Fruit fly (Drosophila melanogaster) whole organism, pupa: ENCODE results near the gene CG2211.

ENCODE experiments used
- CG10348 ChIP-seq: fragments of 200-800 bp; sonication (Bioruptor generic); IDR thresholded peaks from 2 replicates; pipeline ENCODE4 v1.3.6; 2022; ENCODE audit warnings: missing biosample characterization, missing genetic modification characterization
- CG12605 ChIP-seq: fragments of 200-800 bp; sonication (Bioruptor generic); IDR thresholded peaks from 2 replicates; pipeline ENCODE4 v1.3.6; 2022; ENCODE audit warnings: missing biosample characterization, missing genetic modification characterization
- CG13204 ChIP-seq: fragments of 200-800 bp; sonication (Bioruptor generic); optimal IDR thresholded peaks from 2 replicates; lab custom pipeline; 2018; ENCODE audit warnings: missing biosample characterization, mild to moderate bottlenecking, missing genetic modification characterization, moderate library complexity
- CG14655 ChIP-seq: fragments of 200-800 bp; sonication (Bioruptor generic); optimal IDR thresholded peaks from 3 replicates; lab custom pipeline; 2017; ENCODE audit warnings: mild to moderate bottlenecking, missing biosample characterization, missing genetic modification reagents, missing genetic modification characterization
- CG15710 ChIP-seq: fragments of 200-800 bp; sonication (Bioruptor generic); optimal IDR thresholded peaks from 2 replicates; lab custom pipeline; 2018; ENCODE audit warnings: missing biosample characterization, mild to moderate bottlenecking, missing genetic modification characterization, moderate library complexity
- CG17806 ChIP-seq: fragments of 200-800 bp; sonication (Bioruptor generic); optimal IDR thresholded peaks from 2 replicates; lab custom pipeline; 2018; ENCODE audit warnings: missing biosample characterization, mild to moderate bottlenecking, missing genetic modification characterization, moderate library complexity
- CG32121 ChIP-seq: fragments of 200-800 bp; sonication (Bioruptor generic); IDR thresholded peaks from 2 replicates; pipeline ENCODE4 v1.3.6; 2022; ENCODE audit warnings: missing biosample characterization, missing genetic modification characterization
- CG34367 ChIP-seq: fragments of 200-800 bp; sonication (Bioruptor generic); optimal IDR thresholded peaks from 2 replicates; lab custom pipeline; 2018; ENCODE audit warnings: missing biosample characterization, mild to moderate bottlenecking, missing genetic modification characterization
- CG4496 ChIP-seq: fragments of 200-800 bp; sonication (Bioruptor generic); IDR thresholded peaks from 3 replicates; pipeline ENCODE4 v1.3.6; 2022; ENCODE audit warnings: missing biosample characterization, missing genetic modification characterization
- CG8159 ChIP-seq: fragments of 200-800 bp; sonication (Bioruptor generic); optimal IDR thresholded peaks from 3 replicates; lab custom pipeline; 2018; ENCODE audit warnings: missing biosample characterization, mild to moderate bottlenecking, missing genetic modification characterization, moderate library complexity
- CG8301 ChIP-seq: fragments of 200-800 bp; sonication (Bioruptor generic); optimal IDR thresholded peaks from 2 replicates; lab custom pipeline; 2018; ENCODE audit warnings: missing biosample characterization, mild to moderate bottlenecking, missing genetic modification characterization
- CG9948 ChIP-seq: fragments of 200-800 bp; sonication (Bioruptor generic); optimal IDR thresholded peaks from 2 replicates; lab custom pipeline; 2018; ENCODE audit warnings: missing biosample characterization, mild to moderate bottlenecking, missing genetic modification characterization, moderate library complexity
- D1 ChIP-seq: fragments of 200-800 bp; sonication (Bioruptor generic); optimal IDR thresholded peaks from 2 replicates; lab custom pipeline; 2018; ENCODE audit warnings: missing biosample characterization, mild to moderate bottlenecking, missing genetic modification characterization, moderate library complexity
- EcR ChIP-seq: fragments of 200-800 bp; sonication (Bioruptor generic); optimal IDR thresholded peaks from 3 replicates; lab custom pipeline; 2019; ENCODE audit warnings: missing biosample characterization, missing genetic modification characterization, mild to moderate bottlenecking, moderate library complexity, missing genetic modification reagents
- Ets98B ChIP-seq: fragments of 200-800 bp; sonication (Bioruptor generic); IDR thresholded peaks from 2 replicates; pipeline ENCODE4 v1.3.6; 2022; ENCODE audit warnings: missing biosample characterization, missing genetic modification characterization
- Pif1A ChIP-seq: fragments of 200-800 bp; sonication (Bioruptor generic); optimal IDR thresholded peaks from 3 replicates; lab custom pipeline; 2016; ENCODE audit warnings: missing biosample characterization, missing genetic modification characterization
- Pif1B ChIP-seq: fragments of 200-800 bp; sonication (Bioruptor generic); optimal IDR thresholded peaks from 3 replicates; lab custom pipeline; 2016; ENCODE audit warnings: missing biosample characterization, missing genetic modification characterization
- Snoo ChIP-seq: fragments of 200-800 bp; sonication (Bioruptor generic); optimal IDR thresholded peaks from 3 replicates; lab custom pipeline; 2017; ENCODE audit warnings: missing biosample characterization, mild to moderate bottlenecking, missing genetic modification characterization, inconsistent platforms
- fd96Ca ChIP-seq: fragments of 200-800 bp; sonication (Bioruptor generic); IDR thresholded peaks from 3 replicates; pipeline ENCODE4 v1.3.6; 2022; ENCODE audit warnings: missing biosample characterization, missing genetic modification characterization
- gl ChIP-seq: fragments of 200-800 bp; sonication (Bioruptor generic); optimal IDR thresholded peaks from 2 replicates; lab custom pipeline; 2018; ENCODE audit warnings: missing biosample characterization, mild to moderate bottlenecking, missing genetic modification characterization
- rn ChIP-seq: fragments of 200-800 bp; sonication (Bioruptor generic); IDR thresholded peaks from 2 replicates; pipeline ENCODE4 v1.3.6; 2022; ENCODE audit warnings: missing biosample characterization, missing genetic modification characterization

Gene CG2211

dm6 chr3L:1378098-1378645 is 43.0 kb upstream of the CG2211 start:
- TF ChIP-seq Snoo (tag; lab: Kevin White, UChicago) (no peak), CG8301 (tag; lab: Kevin White, UChicago) (no peak), D1 (tag; lab: Kevin White, UChicago) (no peak), CG12605 (GFP tag; lab: Robert Waterston, UW) (no peak), Pif1B (GFP tag; lab: Kevin White, UChicago) (no peak), CG14655 (no peak), CG17806 (tag; lab: Kevin White, UChicago) (no peak)

DNA sequence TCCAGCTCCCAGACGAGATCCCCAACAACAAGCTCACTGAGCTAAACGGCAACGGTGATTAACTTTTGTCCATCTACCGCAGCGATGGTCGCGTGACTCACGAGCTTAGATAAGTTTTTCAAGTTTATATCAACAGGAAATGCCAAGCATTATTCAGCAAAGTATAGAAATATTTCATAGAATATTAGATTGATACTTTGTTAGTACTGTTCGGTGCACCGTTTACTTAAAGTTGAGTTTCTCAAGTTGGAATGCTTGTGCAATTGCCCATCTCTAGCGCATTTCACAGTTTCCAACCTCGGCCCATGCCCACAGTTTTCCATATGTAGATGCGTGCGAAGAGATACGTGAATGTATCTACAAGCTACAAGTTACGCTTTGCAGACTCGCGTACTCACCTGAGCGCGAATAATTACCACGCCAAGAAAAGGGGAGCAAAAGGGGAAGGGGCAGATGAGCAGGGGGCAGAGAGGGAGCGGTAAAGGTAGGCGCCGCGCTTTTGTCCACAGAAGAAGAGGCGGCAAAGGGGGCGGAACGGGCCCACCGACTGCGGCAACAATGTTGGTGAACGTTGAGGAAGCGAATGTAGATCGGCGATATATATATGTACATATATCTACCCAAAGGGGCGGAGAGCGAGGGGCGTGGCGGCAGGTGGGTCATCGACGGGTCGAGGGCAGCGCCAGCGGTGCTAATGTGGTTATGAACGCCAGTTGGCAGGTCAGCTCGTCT is 41.0 kb upstream of the CG2211 start:
- TF ChIP-seq CG4496 (peak; percentile 87), CG15710 (tag; lab: Kevin White, UChicago) (peak; percentile 57), Snoo (tag; lab: Kevin White, UChicago) (no peak), CG14655 (peak; percentile 82), CG12605 (GFP tag; lab: Robert Waterston, UW) (peak; percentile 46; the same call in 1 of the 2 replicates), gl (tag; lab: Kevin White, UChicago) (peak; percentile 28), EcR (GFP tag; lab: Kevin White, UChicago) (no peak), CG10348 (GFP tag; lab: Robert Waterston, UW) (no peak), CG13204 (GFP tag; lab: Kevin White, UChicago) (peak; percentile 29), CG32121 (GFP tag; lab: Robert Waterston, UW) (peak; percentile 80; the same call in 1 of the 2 replicates), CG9948 (tag; lab: Kevin White, UChicago) (peak; percentile 42), Pif1B (GFP tag; lab: Kevin White, UChicago) (peak; percentile 61), Pif1A (GFP tag; lab: Kevin White, UChicago) (peak; percentile 74), CG8159 (tag; lab: Kevin White, UChicago) (peak; percentile 69), fd96Ca (GFP tag; lab: Robert Waterston, UW) (peak; percentile 84), CG34367 (tag; lab: Kevin White, UChicago) (peak; percentile 57), rn (GFP tag; lab: Robert Waterston, UW) (0 out of 2 replicates have a peak, but pooled peaks have one; percentile 12), CG8301 (tag; lab: Kevin White, UChicago) (peak; percentile 72), CG17806 (tag; lab: Kevin White, UChicago) (peak; percentile 70), D1 (tag; lab: Kevin White, UChicago) (no peak), Ets98B (GFP tag; lab: Robert Waterston, UW) (peak; percentile 85)

- peak; percentile 34 for TF ChIP-seq CG14655
- TF ChIP-seq CG9948 (tag; lab: Kevin White, UChicago) = peak; percentile 35
- TF ChIP-seq EcR (GFP tag; lab: Kevin White, UChicago) = no peak
- TF ChIP-seq CG34367 (tag; lab: Kevin White, UChicago) = peak; percentile 47
- TF ChIP-seq fd96Ca (GFP tag; lab: Robert Waterston, UW) = peak; percentile 77
- no peak for TF ChIP-seq Pif1B (GFP tag; lab: Kevin White, UChicago)
- no peak for TF ChIP-seq CG13204 (GFP tag; lab: Kevin White, UChicago)
- peak; percentile 65 for TF ChIP-seq Ets98B (GFP tag; lab: Robert Waterston, UW)
- TF ChIP-seq CG17806 (tag; lab: Kevin White, UChicago) = no peak
- no peak for TF ChIP-seq D1 (tag; lab: Kevin White, UChicago)
- peak; percentile 49 for TF ChIP-seq CG15710 (tag; lab: Kevin White, UChicago)
- TF ChIP-seq gl (tag; lab: Kevin White, UChicago) = no peak
- TF ChIP-seq Pif1A (GFP tag; lab: Kevin White, UChicago) = peak; percentile 55
- peak; percentile 54; the same call in 1 of the 2 replicates for TF ChIP-seq CG10348 (GFP tag; lab: Robert Waterston, UW)
- TF ChIP-seq CG12605 (GFP tag; lab: Robert Waterston, UW) = peak; percentile 16; the same call in 1 of the 2 replicates
- peak; percentile 85 for TF ChIP-seq CG4496
- TF ChIP-seq rn (GFP tag; lab: Robert Waterston, UW) = 0 out of 2 replicates have a peak, but pooled peaks have one; percentile 44
- peak; percentile 34 for TF ChIP-seq CG8159 (tag; lab: Kevin White, UChicago)
- peak; percentile 44 for TF ChIP-seq CG8301 (tag; lab: Kevin White, UChicago)
- peak; percentile 86 for TF ChIP-seq CG32121 (GFP tag; lab: Robert Waterston, UW)
- peak; percentile 45 for TF ChIP-seq Snoo (tag; lab: Kevin White, UChicago)
Observed at dm6 chr3L:1374438-1375133, 39.4 kb upstream of the CG2211 start.

dm6 chr3L:1370939-1371338 is 35.8 kb upstream of the CG2211 start:
- TF ChIP-seq Pif1A (GFP tag; lab: Kevin White, UChicago) (peak; percentile 36), CG8159 (tag; lab: Kevin White, UChicago) (peak; percentile 25), CG4496 (0 out of 3 replicates have a peak, but pooled peaks have one; percentile 28), fd96Ca (GFP tag; lab: Robert Waterston, UW) (peak; percentile 72; the same call in 2 of the 3 replicates), gl (tag; lab: Kevin White, UChicago) (no peak), CG14655 (peak; percentile 6), D1 (tag; lab: Kevin White, UChicago) (no peak), CG32121 (GFP tag; lab: Robert Waterston, UW) (peak; percentile 83), CG17806 (tag; lab: Kevin White, UChicago) (peak; percentile 14), CG15710 (tag; lab: Kevin White, UChicago) (peak; percentile 20), Snoo (tag; lab: Kevin White, UChicago) (no peak), Pif1B (GFP tag; lab: Kevin White, UChicago) (no peak), CG12605 (GFP tag; lab: Robert Waterston, UW) (peak; percentile 46; the same call in 1 of the 2 replicates), rn (GFP tag; lab: Robert Waterston, UW) (no peak), EcR (GFP tag; lab: Kevin White, UChicago) (no peak), Ets98B (GFP tag; lab: Robert Waterston, UW) (peak; percentile 69), CG8301 (tag; lab: Kevin White, UChicago) (peak; percentile 9)
